Fruit fly (Drosophila melanogaster): ENCODE measurements around the gene CG13917.
A peak's percentile ranks its signal among the peaks of the same experiment; 100 is the strongest.

Gene CG13917

dm6 chr3L:1626924-1627323 lies 50.4 kb downstream of the CG13917 start:
- TF ChIP-seq CG17801 (GFP tag; optimal IDR thresholded peaks at IDR 0.05; ENCODE audit: partially characterized antibody), result no peak

DNA sequence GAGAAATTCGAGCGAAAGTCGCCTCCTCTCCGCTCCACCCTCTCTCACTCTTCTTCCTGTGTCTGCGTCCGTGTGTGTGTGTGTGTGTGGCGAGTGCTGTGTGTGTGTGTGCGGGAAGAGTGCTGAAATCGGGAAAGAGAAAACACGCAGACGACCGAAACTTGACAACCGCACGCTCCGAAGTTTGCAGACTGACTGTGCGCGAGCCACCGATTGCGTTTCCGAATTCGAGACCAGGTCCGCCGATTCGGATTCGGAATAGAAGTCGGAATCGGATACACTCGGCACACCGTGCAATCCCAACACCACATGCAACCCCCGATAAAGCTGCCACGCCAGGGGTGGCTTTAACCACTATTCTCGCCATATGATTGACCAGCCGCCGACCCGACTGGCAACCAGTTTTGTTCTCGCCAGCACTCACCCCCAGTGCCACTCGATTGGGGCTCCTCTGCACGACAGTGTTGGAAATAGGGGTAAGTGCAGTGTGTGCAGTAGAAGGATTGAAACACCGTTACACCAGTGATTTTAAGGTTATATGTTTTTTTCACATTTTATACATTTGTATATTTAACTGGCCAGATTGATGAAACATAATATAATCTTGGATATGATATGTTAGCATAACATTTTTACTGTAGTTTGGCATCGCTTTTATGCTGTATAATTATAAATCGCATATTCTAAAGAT lies 51.8 kb downstream of the CG13917 start, which contains the start of gene CG13928:
CG13928 (minus strand) TSS at position 202 of the 691 bp plus-strand sequence.
- no peak for TF ChIP-seq CG17801 (GFP tag; optimal IDR thresholded peaks at IDR 0.05; ENCODE audit: partially characterized antibody)

DNA sequence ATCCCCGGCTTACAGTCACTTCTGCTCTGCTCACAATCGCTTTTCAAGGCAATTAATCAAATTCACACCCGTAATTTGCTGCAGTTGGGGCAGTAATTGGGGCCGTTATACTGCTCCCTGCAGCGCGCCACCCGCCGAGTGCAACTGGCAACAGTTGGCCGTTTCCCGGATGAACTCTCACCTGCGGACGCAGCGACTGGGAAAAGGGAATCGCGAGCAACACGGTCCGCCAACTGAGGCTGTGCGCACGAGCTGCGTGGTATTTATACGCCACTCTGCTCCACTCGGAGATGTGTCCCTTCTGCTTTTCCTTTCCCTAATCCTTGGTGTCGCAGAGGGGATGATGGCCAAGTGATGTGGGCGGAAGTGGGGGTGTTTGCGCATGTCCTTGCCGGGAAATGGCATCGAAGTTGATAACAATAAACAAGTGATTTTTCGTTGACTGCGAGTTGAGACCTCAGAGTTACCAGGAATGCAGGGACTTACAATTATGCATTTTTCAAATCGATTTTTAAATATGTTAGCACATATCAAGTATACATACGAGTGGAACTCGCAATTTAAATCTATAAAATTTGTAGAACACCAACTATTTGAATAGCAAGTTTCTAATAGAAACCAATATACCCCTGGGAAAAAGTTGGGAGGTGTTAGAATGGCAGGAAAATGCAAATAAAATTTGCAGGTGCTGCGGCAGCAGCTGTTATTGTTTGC lies 52.7 kb downstream of the CG13917 start, which contains the start of gene GC:
GC (minus strand) TSS at position 238 of the 714 bp plus-strand sequence.
- TF ChIP-seq CG17801 (GFP tag; optimal IDR thresholded peaks at IDR 0.05; ENCODE audit: partially characterized antibody), result no peak

DNA sequence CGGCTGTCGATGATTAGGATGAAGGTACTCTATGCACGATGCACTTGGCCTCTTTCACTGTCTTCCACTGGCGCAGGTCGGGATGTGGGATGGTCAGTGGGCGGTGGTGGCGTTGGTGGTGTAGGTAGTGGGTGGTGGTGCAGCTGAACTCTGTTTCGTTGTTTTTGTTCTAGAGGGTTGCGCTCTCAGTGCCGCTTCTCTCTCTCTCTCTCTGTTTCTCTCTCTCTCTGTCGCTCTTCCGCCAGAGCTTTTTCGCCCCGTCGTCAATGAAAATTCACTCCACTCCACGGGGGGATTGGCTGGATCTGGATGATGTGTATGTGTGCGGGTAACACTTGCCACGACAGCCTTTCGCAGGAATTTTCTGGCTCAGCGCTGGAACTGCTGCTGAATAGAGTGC lies 60.4 kb downstream of the CG13917 start:
- no peak for TF ChIP-seq CG17801 (GFP tag; optimal IDR thresholded peaks at IDR 0.05; ENCODE audit: partially characterized antibody)

DNA sequence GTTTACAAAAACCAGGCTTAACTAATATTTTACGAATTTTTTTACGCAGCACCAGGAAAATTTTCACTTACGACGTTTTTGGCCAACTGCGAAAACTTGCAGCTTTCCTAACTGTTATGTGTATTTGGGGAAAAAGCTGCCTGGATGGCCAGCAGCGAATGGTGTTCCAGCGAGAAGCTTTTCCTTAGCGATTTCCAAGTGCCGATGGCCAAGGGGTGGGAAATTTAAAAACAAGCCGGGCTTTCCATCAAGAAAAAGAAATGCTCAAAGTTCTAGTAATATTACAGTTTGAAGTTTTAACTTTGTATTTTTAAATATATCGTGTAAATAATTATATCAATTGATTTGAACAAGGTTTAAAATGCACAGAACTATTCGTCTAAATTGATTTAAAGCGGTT lies 61.2 kb downstream of the CG13917 start, which contains the start of gene nSyb:
nSyb (minus strand) TSS at position 101 of the 400 bp plus-strand sequence.
- no peak for TF ChIP-seq CG17801 (GFP tag; optimal IDR thresholded peaks at IDR 0.05; ENCODE audit: partially characterized antibody)

dm6 chr3L:1639185-1639812 lies 62.8 kb downstream of the CG13917 start, which contains the start of the genes Mettl2 and Bgb:
Gene Mettl2 (minus strand): TSS chr3L:1639235.
Gene Bgb (plus strand): TSS chr3L:1639711.
- peak; percentile 77 for TF ChIP-seq CG17801 (GFP tag; optimal IDR thresholded peaks at IDR 0.05; ENCODE audit: partially characterized antibody)

DNA sequence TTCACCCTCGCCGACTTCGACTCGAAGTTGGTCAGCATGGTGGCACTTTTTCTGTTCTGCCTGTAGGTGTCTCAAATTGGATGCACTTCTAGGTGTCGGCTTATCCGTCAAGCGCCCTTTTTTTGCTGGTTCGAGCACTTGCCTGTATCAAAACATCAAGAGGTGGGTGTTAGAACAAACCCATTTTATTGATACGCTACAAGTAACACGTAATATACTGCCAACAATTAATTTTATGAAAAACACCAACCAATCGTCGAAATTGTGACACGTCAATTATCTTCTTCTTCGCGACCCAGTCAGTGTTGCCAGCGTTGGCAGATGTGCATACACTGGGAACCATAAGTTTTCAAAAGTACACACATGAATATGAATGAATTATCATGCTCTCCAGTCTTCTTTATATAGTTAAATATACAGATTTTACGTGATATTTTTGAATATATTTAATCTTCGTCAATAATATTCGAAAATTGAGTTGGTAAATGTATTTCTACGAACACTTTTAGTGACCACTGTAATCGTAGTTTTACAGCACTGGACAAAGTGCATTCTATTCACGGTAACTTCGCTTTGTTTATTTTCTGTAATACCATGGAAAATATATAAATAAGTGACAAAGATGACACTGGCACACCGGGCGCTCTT lies 68.5 kb downstream of the CG13917 start, which contains the start of the genes alphaCOP and CG13919:
alphaCOP (minus strand) TSS at position 280 of the 648 bp plus-strand sequence.
CG13919 (plus strand) TSS at position 548 of the 648 bp plus-strand sequence.
- peak; percentile 97 for TF ChIP-seq CG17801 (GFP tag; optimal IDR thresholded peaks at IDR 0.05; ENCODE audit: partially characterized antibody)

DNA sequence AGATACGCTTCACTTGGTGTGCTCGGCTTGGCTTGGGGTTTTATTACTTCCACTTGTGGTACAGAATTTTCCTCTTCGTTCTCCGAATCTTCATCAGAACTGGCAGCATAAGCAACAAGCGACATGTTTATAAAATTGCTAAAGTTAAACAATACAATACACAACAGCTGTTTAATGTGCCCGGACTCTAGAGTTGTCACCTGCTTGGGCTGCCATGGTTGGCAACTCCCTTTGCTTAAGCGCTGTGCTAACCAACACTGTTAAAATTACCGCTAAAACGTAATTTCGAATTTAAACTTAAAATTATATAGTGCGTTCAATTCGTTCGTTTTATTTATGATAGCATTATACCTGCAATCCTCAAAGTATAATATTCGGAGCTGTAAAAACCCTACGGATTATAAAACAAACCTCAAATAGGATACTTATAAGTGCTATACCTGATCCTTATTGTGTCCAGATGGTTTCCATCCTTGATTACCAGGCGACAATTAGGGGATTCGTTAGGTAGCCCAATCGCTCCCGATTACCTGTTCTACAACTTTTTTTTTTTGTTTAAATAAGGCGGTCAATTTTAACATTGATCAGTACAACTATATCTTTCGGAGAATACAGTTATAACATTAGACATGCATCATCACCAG lies 70.9 kb downstream of the CG13917 start, which contains the start of the genes CG17249 and Bro:
CG17249 (minus strand) TSS at position 189 of the 644 bp plus-strand sequence.
Bro (plus strand) TSS at position 594 of the 644 bp plus-strand sequence.
- no peak for TF ChIP-seq CG17801 (GFP tag; optimal IDR thresholded peaks at IDR 0.05; ENCODE audit: partially characterized antibody)

- TF ChIP-seq CG17801 (GFP tag; optimal IDR thresholded peaks at IDR 0.05; ENCODE audit: partially characterized antibody), result no peak
These were observed 72.3 kb downstream of the CG13917 start, which contains the start of gene CG13920 for dm6 chr3L:1648690-1649355. Gene CG13920 (plus strand): TSS chr3L:1648944.

- no peak for TF ChIP-seq CG17801 (GFP tag; optimal IDR thresholded peaks at IDR 0.05; ENCODE audit: partially characterized antibody)
These were observed 72.9 kb downstream of the CG13917 start for dm6 chr3L:1649363-1649762.

All from ovary, adult (tissue).